Fruit fly (Drosophila melanogaster): ENCODE measurements around the gene Tmf.

Tmf gene

DNA sequence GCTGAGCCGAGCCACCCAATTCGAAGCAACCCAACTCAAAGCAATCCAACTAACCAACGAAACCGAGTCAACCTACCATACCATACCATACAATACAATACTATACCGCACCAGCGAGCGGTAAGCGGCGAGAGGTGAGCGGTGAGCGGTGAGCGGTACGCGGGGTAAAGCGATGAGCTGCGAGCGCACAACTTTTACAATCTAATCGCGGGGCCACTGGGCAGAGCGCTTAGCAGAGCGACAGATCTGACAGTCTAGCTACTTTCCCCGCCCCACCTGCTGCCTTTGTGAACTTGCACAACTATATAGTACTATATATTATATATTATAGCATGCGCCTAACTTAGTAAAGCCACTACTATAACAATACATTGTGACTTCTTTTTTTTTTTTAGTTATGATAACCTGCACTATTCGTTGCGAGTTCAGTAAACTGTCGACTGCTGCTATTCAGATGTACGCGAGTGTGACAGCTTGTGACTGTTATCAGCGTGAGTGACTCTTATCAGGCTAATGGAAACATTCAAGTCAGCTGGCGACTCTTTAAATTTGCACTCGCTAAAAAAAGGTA, 43.3 kb upstream of the Tmf start (continued):
- TF ChIP-seq dmrt11E (tag; optimal IDR thresholded peaks at IDR 0.05) (no peak), CG32767 (GFP tag; IDR thresholded peaks at IDR 0.05) (no peak), stwl (tag; optimal IDR thresholded peaks at IDR 0.05) (no peak), sisA (GFP tag; IDR thresholded peaks at IDR 0.05) (peak; percentile 32), Xrp1 (GFP tag; IDR thresholded peaks at IDR 0.05) (peak; percentile 43; the same call in 1 of the 2 replicates), CG34376 (GFP tag; optimal IDR thresholded peaks at IDR 0.05) (peak; percentile 78), CG31224 (GFP tag; IDR thresholded peaks at IDR 0.05) (no peak), unc-4 (GFP tag; IDR thresholded peaks at IDR 0.05; ENCODE audit: partially characterized antibody) (0 out of 2 replicates have a peak, but pooled peaks have one; percentile 15), CG15269 (tag; optimal IDR thresholded peaks at IDR 0.05) (peak; percentile 25), Dip2 (GFP tag; IDR thresholded peaks at IDR 0.05) (no peak), croc (GFP tag; conservative IDR thresholded peaks at IDR 0.05) (no peak; the same call in 2 of the 3 replicates), insv (GFP tag; optimal IDR thresholded peaks at IDR 0.05) (no peak), Dll (GFP tag; IDR thresholded peaks at IDR 0.05; ENCODE audit: partially characterized antibody) (no peak; the same call in 3 of the 4 replicates), NFAT (GFP tag; IDR thresholded peaks at IDR 0.05) (no peak; the same call in 1 of the 2 replicates), CG10959 (GFP tag; IDR thresholded peaks at IDR 0.05) (no peak), CG18262 (tag; optimal IDR thresholded peaks at IDR 0.05) (peak; percentile 35), bowl (GFP tag; IDR thresholded peaks at IDR 0.05) (peak; percentile 16; the same call in 1 of the 2 replicates), BEAF-32 (GFP tag; optimal IDR thresholded peaks at IDR 0.05) (no peak), CG15479 (GFP tag; optimal IDR thresholded peaks at IDR 0.05) (no peak), CG10431 (GFP tag; optimal IDR thresholded peaks at IDR 0.05) (no peak), fu2 (GFP tag; optimal IDR thresholded peaks at IDR 0.05) (no peak), CG1602 (GFP tag; optimal IDR thresholded peaks at IDR 0.05) (no peak), Bdp1 (GFP tag; optimal IDR thresholded peaks at IDR 0.05) (no peak), da (GFP tag; optimal IDR thresholded peaks at IDR 0.05) (no peak), Ptx1 (GFP tag; IDR thresholded peaks at IDR 0.05) (peak; percentile 56; the same call in 1 of the 2 replicates), Fer2 (tag; optimal IDR thresholded peaks at IDR 0.05) (no peak), CG10565 (GFP tag; optimal IDR thresholded peaks at IDR 0.05) (no peak), ac (GFP tag; optimal IDR thresholded peaks at IDR 0.05) (no peak), prd (optimal IDR thresholded peaks at IDR 0.05) (no peak), prd (GFP tag; IDR thresholded peaks at IDR 0.05) (peak; percentile 52; the same call in 2 of the 3 replicates), ind (GFP tag; optimal IDR thresholded peaks at IDR 0.05) (peak; percentile 24), CG6765 (GFP tag; optimal IDR thresholded peaks at IDR 0.05) (no peak), CG7372 (GFP tag; IDR thresholded peaks at IDR 0.05) (no peak), bigmax (GFP tag; optimal IDR thresholded peaks at IDR 0.05) (no peak), CG17802 (tag; optimal IDR thresholded peaks at IDR 0.05) (no peak), trh (GFP tag; optimal IDR thresholded peaks at IDR 0.05) (no peak), gro (GFP tag; optimal IDR thresholded peaks at IDR 0.05) (peak; percentile 20), CG2889 (GFP tag; IDR thresholded peaks at IDR 0.05) (no peak), GATAe (GFP tag; conservative IDR thresholded peaks at IDR 0.05) (peak; percentile 94), CG2202 (tag; optimal IDR thresholded peaks at IDR 0.05) (no peak), CG3163 (GFP tag; optimal IDR thresholded peaks at IDR 0.05) (no peak), Dek (tag; optimal IDR thresholded peaks at IDR 0.05) (peak; percentile 29), chinmo (GFP tag; IDR thresholded peaks at IDR 0.05; ENCODE audit: partially characterized antibody) (peak; percentile 82; the same call in 3 of the 4 replicates), Meics (GFP tag; optimal IDR thresholded peaks at IDR 0.05) (peak; percentile 60), Dad (GFP tag; optimal IDR thresholded peaks at IDR 0.05) (no peak), bsh (GFP tag; optimal IDR thresholded peaks at IDR 0.05) (peak in 1 of 2 experiments; percentile 42), kni (GFP tag; optimal IDR thresholded peaks at IDR 0.05) (no peak), pros (GFP tag; optimal IDR thresholded peaks at IDR 0.05) (no peak), CG43689 (GFP tag; IDR thresholded peaks at IDR 0.05) (no peak), CG10543 (GFP tag; optimal IDR thresholded peaks at IDR 0.05) (peak; percentile 92)

Measured in whole organism, embryonic.